Fruit fly (Drosophila melanogaster) whole organism, prepupa: Measurements from ENCODE around the gene Task7.

Source experiments
- Blimp-1 ChIP-seq: fragments of 200-800 bp; sonication (Bioruptor generic); optimal IDR thresholded peaks from 3 replicates; lab custom pipeline; 2017; ENCODE audit warnings: missing biosample characterization, missing genetic modification characterization, mild to moderate bottlenecking, moderate library complexity, missing genetic modification reagents
- CG10631 ChIP-seq: fragments of 200-800 bp; sonication (Bioruptor generic); optimal IDR thresholded peaks from 2 replicates; lab custom pipeline; 2016; ENCODE audit warnings: missing biosample characterization, missing genetic modification characterization
- CG11294 ChIP-seq: fragments of 200-800 bp; sonication (Bioruptor generic); IDR thresholded peaks from 2 replicates; pipeline ENCODE4 v1.3.6; 2022; ENCODE audit warnings: missing biosample characterization, missing genetic modification characterization
- CG11902 ChIP-seq: fragments of 200-800 bp; sonication (Bioruptor generic); optimal IDR thresholded peaks from 3 replicates; lab custom pipeline; 2016; ENCODE audit warnings: missing biosample characterization, missing genetic modification characterization
- CG15336 ChIP-seq: fragments of 200-800 bp; sonication (Bioruptor generic); IDR thresholded peaks from 2 replicates; pipeline ENCODE4 v1.3.6; 2022; ENCODE audit warnings: missing biosample characterization, missing genetic modification characterization
- CG16779 ChIP-seq: fragments of 200-800 bp; sonication (Bioruptor generic); optimal IDR thresholded peaks from 3 replicates; lab custom pipeline; 2017; ENCODE audit warnings: missing biosample characterization, mild to moderate bottlenecking, missing genetic modification characterization
- CG3032 ChIP-seq: fragments of 200-800 bp; optimal IDR thresholded peaks from 2 replicates; lab custom pipeline; 2019; ENCODE audit warnings: missing biosample characterization, mild to moderate bottlenecking, missing genetic modification characterization, moderate library complexity
- CG32006 ChIP-seq: fragments of 200-800 bp; sonication (Bioruptor generic); optimal IDR thresholded peaks from 3 replicates; lab custom pipeline; 2017; ENCODE audit warnings: missing biosample characterization, mild to moderate bottlenecking, missing genetic modification characterization
- CG34406 ChIP-seq: fragments of 200-800 bp; sonication (Bioruptor generic); optimal IDR thresholded peaks from 3 replicates; lab custom pipeline; 2016; ENCODE audit warnings: missing biosample characterization, missing genetic modification characterization
- CG6163 ChIP-seq: fragments of 200-800 bp; sonication (Bioruptor generic); IDR thresholded peaks from 3 replicates; pipeline ENCODE4 v1.3.6; 2022; ENCODE audit warnings: missing biosample characterization, missing genetic modification characterization
- CG6276 ChIP-seq: fragments of 200-800 bp; sonication (Bioruptor generic); optimal IDR thresholded peaks from 2 replicates; lab custom pipeline; 2017; ENCODE audit warnings: missing biosample characterization, mild to moderate bottlenecking, missing genetic modification characterization
- CG6792 ChIP-seq: fragments of 200-800 bp; sonication (Bioruptor generic); optimal IDR thresholded peaks from 3 replicates; lab custom pipeline; 2016; ENCODE audit warnings: missing biosample characterization, missing genetic modification characterization
- CG6808 ChIP-seq: fragments of 200-800 bp; sonication (Bioruptor generic); optimal IDR thresholded peaks from 3 replicates; lab custom pipeline; 2017; ENCODE audit warnings: missing biosample characterization, missing genetic modification characterization, mild to moderate bottlenecking, moderate library complexity, missing genetic modification reagents
- CG6854 ChIP-seq: fragments of 200-800 bp; sonication (Bioruptor generic); optimal IDR thresholded peaks from 2 replicates; lab custom pipeline; 2017; ENCODE audit warnings: missing biosample characterization, mild to moderate bottlenecking, missing genetic modification characterization
- CG7368 ChIP-seq: fragments of 200-800 bp; sonication (Bioruptor generic); optimal IDR thresholded peaks from 3 replicates; lab custom pipeline; 2016; ENCODE audit warnings: missing biosample characterization, missing genetic modification characterization
- CG8119 ChIP-seq: fragments of 200-800 bp; sonication (Bioruptor generic); IDR thresholded peaks from 3 replicates; pipeline ENCODE4 v1.3.6; 2022; ENCODE audit warnings: missing biosample characterization, missing genetic modification characterization
- CG8632 ChIP-seq: fragments of 200-800 bp; sonication (Bioruptor generic); optimal IDR thresholded peaks from 3 replicates; lab custom pipeline; 2016; ENCODE audit warnings: missing biosample characterization, missing genetic modification characterization
- CG9139 ChIP-seq: fragments of 200-800 bp; sonication (Bioruptor generic); optimal IDR thresholded peaks from 3 replicates; lab custom pipeline; 2017; ENCODE audit warnings: missing biosample characterization, mild to moderate bottlenecking, missing genetic modification characterization
- Eip75B ChIP-seq: fragments of 200-800 bp; sonication (Bioruptor generic); optimal IDR thresholded peaks from 3 replicates; lab custom pipeline; 2016; ENCODE audit warnings: missing biosample characterization, missing genetic modification characterization
- Eip78C ChIP-seq: fragments of 200-800 bp; sonication (Bioruptor generic); peaks from one replicate; lab custom pipeline; 2016; ENCODE audit warnings: missing biosample characterization, missing genetic modification characterization
- Eip93F ChIP-seq: fragments of 200-800 bp; sonication (Bioruptor generic); optimal IDR thresholded peaks from 2 replicates; lab custom pipeline; 2016; ENCODE audit warnings: missing biosample characterization, mild to moderate bottlenecking, missing genetic modification characterization
- Gug ChIP-seq: fragments of 200-800 bp; sonication (Bioruptor generic); IDR thresholded peaks from 2 replicates; pipeline ENCODE4 v1.3.6; 2022; ENCODE audit warnings: missing biosample characterization, missing genetic modification characterization
- Hr38 ChIP-seq: sonication (Bioruptor generic); optimal IDR thresholded peaks from 2 replicates; lab custom pipeline; 2016; ENCODE audit warnings: missing biosample characterization, missing genetic modification characterization
- Hr4 ChIP-seq: fragments of 200-800 bp; sonication (Bioruptor generic); optimal IDR thresholded peaks from 3 replicates; lab custom pipeline; 2016; ENCODE audit warnings: missing biosample characterization, missing genetic modification characterization
- Met ChIP-seq: fragments of 200-800 bp; sonication (Bioruptor generic); optimal IDR thresholded peaks from 3 replicates; lab custom pipeline; 2016; ENCODE audit warnings: missing biosample characterization, missing genetic modification characterization
- OdsH ChIP-seq: fragments of 200-800 bp; sonication (Bioruptor generic); optimal IDR thresholded peaks from 3 replicates; lab custom pipeline; 2016; ENCODE audit warnings: missing biosample characterization, missing genetic modification characterization
- Smox ChIP-seq: fragments of 200-800 bp; sonication (Bioruptor generic); optimal IDR thresholded peaks from 3 replicates; lab custom pipeline; 2016; ENCODE audit warnings: missing biosample characterization, missing genetic modification characterization
- Sox102F ChIP-seq: fragments of 200-800 bp; sonication (Bioruptor generic); optimal IDR thresholded peaks from 2 replicates; lab custom pipeline; 2016; ENCODE audit warnings: missing biosample characterization, mild to moderate bottlenecking, missing genetic modification characterization
- Sox15 ChIP-seq: fragments of 200-800 bp; sonication (Bioruptor generic); optimal IDR thresholded peaks from 3 replicates; lab custom pipeline; 2016; ENCODE audit warnings: missing biosample characterization, missing genetic modification characterization
- achi ChIP-seq: fragments of 200-800 bp; sonication (Bioruptor generic); optimal IDR thresholded peaks from 3 replicates; lab custom pipeline; 2016; ENCODE audit warnings: missing biosample characterization, missing genetic modification characterization
- acj6 ChIP-seq: fragments of 200-800 bp; sonication (Bioruptor generic); optimal IDR thresholded peaks from 3 replicates; lab custom pipeline; 2016; ENCODE audit warnings: missing biosample characterization, missing genetic modification characterization
- cyc ChIP-seq: fragments of 200-800 bp; sonication (Bioruptor generic); optimal IDR thresholded peaks from 3 replicates; lab custom pipeline; 2016; ENCODE audit warnings: missing biosample characterization, missing genetic modification characterization
- eg ChIP-seq: fragments of 200-800 bp; sonication (Bioruptor generic); IDR thresholded peaks from 3 replicates; pipeline ENCODE4 v1.3.6; 2022; ENCODE audit warnings: missing biosample characterization, missing genetic modification characterization
- esn ChIP-seq: fragments of 200-800 bp; sonication (Bioruptor generic); optimal IDR thresholded peaks from 2 replicates; lab custom pipeline; 2016; ENCODE audit warnings: missing biosample characterization, mild to moderate bottlenecking, missing genetic modification characterization, moderate library complexity
- fd59A ChIP-seq: fragments of 200-800 bp; sonication (Bioruptor generic); optimal IDR thresholded peaks from 2 replicates; lab custom pipeline; 2017; ENCODE audit warnings: missing biosample characterization, mild to moderate bottlenecking, missing genetic modification characterization, missing genetic modification reagents
- fd85E ChIP-seq: fragments of 200-800 bp; sonication (Bioruptor generic); optimal IDR thresholded peaks from 3 replicates; lab custom pipeline; 2016; ENCODE audit warnings: missing biosample characterization, missing genetic modification characterization
- fkh ChIP-seq: fragments of 200-800 bp; sonication (Bioruptor generic); optimal IDR thresholded peaks from 3 replicates; lab custom pipeline; 2017; ENCODE audit warnings: missing biosample characterization, mild to moderate bottlenecking, missing genetic modification characterization, moderate library complexity
- lz ChIP-seq: fragments of 200-800 bp; sonication (Bioruptor generic); optimal IDR thresholded peaks from 3 replicates; lab custom pipeline; 2016; ENCODE audit warnings: missing biosample characterization, missing genetic modification characterization
- pdm3 ChIP-seq: fragments of 200-800 bp; sonication (Bioruptor generic); optimal IDR thresholded peaks from 3 replicates; lab custom pipeline; 2016; ENCODE audit warnings: missing biosample characterization, missing genetic modification characterization
- spab ChIP-seq: fragments of 200-800 bp; sonication (Bioruptor generic); optimal IDR thresholded peaks from 2 replicates; lab custom pipeline; 2017; ENCODE audit warnings: missing biosample characterization, mild to moderate bottlenecking, missing genetic modification characterization, missing genetic modification reagents
- ss ChIP-seq, 2 experiments: fragments of 200-800 bp; sonication (Bioruptor generic); optimal IDR thresholded peaks; 2 replicates in 1 of 2; 3 replicates in 1 of 2; lab custom pipeline; 2017 to 2018; ENCODE audit warnings: mild to moderate bottlenecking in 2 of 2, missing biosample characterization in 2 of 2, missing genetic modification characterization in 2 of 2, moderate library complexity in 1 of 2
- svp ChIP-seq: fragments of 200-800 bp; sonication (Bioruptor generic); peaks from one replicate; lab custom pipeline; 2016; ENCODE audit warnings: missing biosample characterization, missing genetic modification characterization
- topi ChIP-seq: fragments of 200-800 bp; sonication (Bioruptor generic); optimal IDR thresholded peaks from 3 replicates; lab custom pipeline; 2016; ENCODE audit warnings: missing biosample characterization, missing genetic modification characterization
- vri ChIP-seq: fragments of 200-800 bp; sonication (Bioruptor generic); optimal IDR thresholded peaks from 3 replicates; lab custom pipeline; 2016; ENCODE audit warnings: missing biosample characterization, mild to moderate bottlenecking, missing genetic modification characterization

Task7 gene

DNA sequence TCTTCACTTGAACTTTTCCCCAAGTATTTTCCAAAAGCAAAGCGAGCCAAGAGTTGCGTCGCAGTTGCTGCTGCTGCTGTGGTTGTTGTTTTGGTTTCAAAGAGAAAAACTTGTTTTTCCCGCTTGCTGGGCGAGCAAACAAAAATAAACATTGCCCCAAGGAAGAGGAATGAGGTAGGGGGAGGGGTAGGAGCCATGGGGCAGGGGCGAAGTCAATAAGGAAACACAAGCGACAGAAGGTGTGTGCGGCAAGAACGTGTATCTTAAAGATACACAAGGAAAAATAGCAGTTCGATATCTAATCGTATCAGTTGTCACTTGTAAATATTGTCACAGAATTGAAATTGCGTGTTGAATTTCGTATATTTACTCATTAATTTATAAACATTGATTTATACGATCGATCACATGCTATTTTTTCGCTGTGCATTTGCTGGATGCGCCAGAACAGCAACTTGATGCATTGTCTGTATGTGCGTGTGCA, 18.5 kb downstream of the Task7 start (continued):
- TF ChIP-seq fd59A (GFP tag; lab: Kevin White, UChicago) (peak; percentile 97), CG16779 (tag; lab: Kevin White, UChicago) (peak; percentile 92), vri (peak; percentile 89), fd85E (peak; percentile 81), CG3032 (tag; lab: Kevin White, UChicago) (peak; percentile 98), CG10631 (peak; percentile 97), spab (GFP tag; lab: Kevin White, UChicago) (peak; percentile 96), CG6854 (GFP tag; lab: Kevin White, UChicago) (peak; percentile 90), CG6163 (GFP tag; lab: Robert Waterston, UW) (peak; percentile 98), achi (GFP tag; lab: Kevin White, UChicago) (peak; percentile 95), CG8632 (peak; percentile 91), fkh (GFP tag; lab: Kevin White, UChicago) (peak; percentile 93), Eip93F (GFP tag; lab: Kevin White, UChicago) (peak; percentile 70), svp (GFP tag; lab: Kevin White, UChicago) (peak; percentile 94), CG34406 (GFP tag; lab: Kevin White, UChicago) (peak; percentile 89), Gug (GFP tag; lab: Robert Waterston, UW) (peak; percentile 95), CG8119 (GFP tag; lab: Robert Waterston, UW) (peak; percentile 95), CG6792 (GFP tag; lab: Kevin White, UChicago) (peak; percentile 94), CG9139 (peak; percentile 94), CG6276 (GFP tag; lab: Kevin White, UChicago) (peak; percentile 96), Sox15 (peak; percentile 70), Hr38 (GFP tag; lab: Kevin White, UChicago) (no peak), Hr4 (peak; percentile 86), Smox (GFP tag; lab: Kevin White, UChicago) (peak; percentile 91)

DNA sequence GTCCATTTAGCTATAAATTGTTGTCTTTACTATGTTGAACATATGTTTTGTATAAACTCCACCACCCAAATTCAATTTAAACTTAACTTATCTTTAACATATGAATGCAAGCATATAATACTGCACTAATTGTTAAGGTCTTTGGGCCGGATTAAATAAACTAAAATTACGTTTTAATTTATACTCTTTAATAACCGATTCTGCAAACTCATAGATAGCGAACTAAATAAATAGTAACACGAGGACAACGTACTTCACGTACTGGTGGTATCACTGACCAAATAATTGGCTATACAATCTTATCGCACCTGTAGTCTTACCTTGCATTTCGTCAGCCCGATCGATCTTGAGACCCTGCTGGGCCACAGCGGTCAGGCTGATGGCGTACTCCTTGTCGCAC, 19.7 kb downstream of the Task7 start:
- no peak for TF ChIP-seq acj6 (GFP tag; lab: Kevin White, UChicago)
- TF ChIP-seq CG11902, result no peak
- no peak for TF ChIP-seq Hr4
- no peak for TF ChIP-seq CG9139
- TF ChIP-seq Hr38 (GFP tag; lab: Kevin White, UChicago), result no peak
- TF ChIP-seq CG15336 (GFP tag; lab: Robert Waterston, UW), result no peak
- no peak for TF ChIP-seq ss (GFP tag; optimal IDR thresholded peaks at IDR 0.05; lab: Kevin White, UChicago)
- TF ChIP-seq CG6854 (GFP tag; lab: Kevin White, UChicago), result no peak
- no peak for TF ChIP-seq fkh (GFP tag; lab: Kevin White, UChicago)
- no peak for TF ChIP-seq lz (GFP tag; lab: Kevin White, UChicago)
- no peak for TF ChIP-seq Eip93F (GFP tag; lab: Kevin White, UChicago)
- TF ChIP-seq Gug (GFP tag; lab: Robert Waterston, UW), result no peak

DNA sequence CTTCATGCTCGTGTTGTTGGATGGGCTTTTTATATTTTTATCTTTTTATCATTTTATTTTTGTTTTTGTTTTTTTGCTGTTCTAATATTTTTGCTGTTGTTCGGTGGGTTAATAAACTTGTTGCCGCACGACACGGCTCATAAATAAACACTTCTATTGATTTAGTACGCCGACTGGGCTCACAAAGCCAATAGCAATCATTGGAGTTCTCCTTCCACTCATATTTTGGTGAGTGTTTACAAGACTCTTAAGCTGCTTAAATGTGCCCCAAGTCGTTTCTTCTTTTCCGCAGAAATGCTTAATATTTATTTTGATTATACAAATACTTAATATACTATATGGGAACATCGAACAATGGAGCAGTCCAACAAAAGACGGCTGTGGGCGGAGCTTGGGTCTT, 21.9 kb downstream of the Task7 start:
- TF ChIP-seq fkh (GFP tag; lab: Kevin White, UChicago) (peak; percentile 93), CG15336 (GFP tag; lab: Robert Waterston, UW) (no peak)

dm6 chr3R:9388972-9389371, 23.1 kb downstream of the Task7 start:
- TF ChIP-seq CG32006, result peak; percentile 10
- no peak for TF ChIP-seq CG11294 (GFP tag; lab: Robert Waterston, UW)
- TF ChIP-seq CG6163 (GFP tag; lab: Robert Waterston, UW), result peak; percentile 57; the same call in 2 of the 3 replicates
- peak; percentile 41; the same call in 1 of the 2 replicates for TF ChIP-seq CG15336 (GFP tag; lab: Robert Waterston, UW)
- TF ChIP-seq CG8119 (GFP tag; lab: Robert Waterston, UW), result peak; percentile 63; the same call in 1 of the 3 replicates
- TF ChIP-seq pdm3 (GFP tag; lab: Kevin White, UChicago), result no peak
- TF ChIP-seq Eip93F (GFP tag; lab: Kevin White, UChicago), result no peak
- TF ChIP-seq Met (GFP tag; lab: Kevin White, UChicago), result no peak
- no peak for TF ChIP-seq Blimp-1 (GFP tag; lab: Kevin White, UChicago)
- peak; percentile 40; the same call in 1 of the 3 replicates for TF ChIP-seq eg
- peak; percentile 76 for TF ChIP-seq spab (GFP tag; lab: Kevin White, UChicago)
- TF ChIP-seq topi (GFP tag; lab: Kevin White, UChicago), result no peak
- TF ChIP-seq achi (GFP tag; lab: Kevin White, UChicago), result no peak
- no peak for TF ChIP-seq cyc
- TF ChIP-seq esn (GFP tag; lab: Kevin White, UChicago), result no peak
- peak; percentile 88 for TF ChIP-seq CG6808 (GFP tag; lab: Kevin White, UChicago)
- TF ChIP-seq Sox15, result no peak
- TF ChIP-seq Eip75B (GFP tag; lab: Kevin White, UChicago), result no peak
- no peak for TF ChIP-seq fd85E
- no peak for TF ChIP-seq CG6792 (GFP tag; lab: Kevin White, UChicago)
- TF ChIP-seq Sox102F (GFP tag; lab: Kevin White, UChicago), result no peak
- TF ChIP-seq CG34406 (GFP tag; lab: Kevin White, UChicago), result no peak
- TF ChIP-seq Smox (GFP tag; lab: Kevin White, UChicago), result no peak
- TF ChIP-seq Hr4, result no peak
- TF ChIP-seq OdsH, result no peak
- TF ChIP-seq Eip78C (GFP tag; lab: Kevin White, UChicago), result peak; percentile 24
- no peak for TF ChIP-seq CG7368 (GFP tag; lab: Kevin White, UChicago)
